Worm (Caenorhabditis elegans): ENCODE measurements around the gene mbf-1.

The mbf-1 gene

DNA sequence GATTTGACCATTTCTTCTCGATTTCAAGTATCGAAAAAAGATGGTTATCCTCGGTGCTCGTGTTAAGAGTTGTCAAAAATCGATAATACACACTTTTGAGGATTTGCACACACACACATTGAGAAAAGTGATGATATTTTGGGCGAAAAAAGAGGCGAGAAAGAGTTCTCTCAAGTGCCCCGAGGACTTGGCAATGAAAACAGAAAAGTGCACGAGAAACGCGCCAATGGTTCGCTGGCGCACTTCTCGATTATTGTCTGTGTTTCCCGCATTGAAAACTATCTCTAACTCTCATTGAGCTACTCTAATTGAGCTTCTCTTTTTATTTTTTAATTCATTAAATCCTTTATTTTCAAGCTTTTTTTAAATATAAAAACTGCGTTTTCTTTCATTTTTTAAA, 46.5 kb downstream of the mbf-1 start (continued):
- TF ChIP-seq alr-1 (tag; optimal IDR thresholded peaks at IDR 0.05; ENCODE audit: borderline replicate concordance) (no peak), nhr-90 (tag; optimal IDR thresholded peaks at IDR 0.05; ENCODE audit: poor library complexity) (peak; percentile 44), sptf-1 (tag; optimal IDR thresholded peaks at IDR 0.05) (no peak), nhr-84 (tag; optimal IDR thresholded peaks at IDR 0.05) (no peak), nhr-11 (tag; optimal IDR thresholded peaks at IDR 0.05) (no peak), F16B12.6 (tag; optimal IDR thresholded peaks at IDR 0.05) (peak; percentile 38), lin-14 (GFP tag; optimal IDR thresholded peaks at IDR 0.05) (peak; percentile 91), grh-1 (GFP tag; IDR thresholded peaks at IDR 0.05) (no peak), dsc-1 (tag; optimal IDR thresholded peaks at IDR 0.05) (peak; percentile 74), aha-1 (tag; optimal IDR thresholded peaks at IDR 0.05) (peak; percentile 20), ces-1 (GFP tag; optimal IDR thresholded peaks at IDR 0.05) (no peak), nhr-20 (tag; optimal IDR thresholded peaks at IDR 0.05) (peak; percentile 73), snpc-4 (tag; optimal IDR thresholded peaks at IDR 0.05) (peak; percentile 67), mef-2 (tag; optimal IDR thresholded peaks at IDR 0.05) (peak; percentile 13), egl-13 (tag; optimal IDR thresholded peaks at IDR 0.05) (peak; percentile 42), blmp-1 (tag; optimal IDR thresholded peaks at IDR 0.05) (no peak), nhr-19 (GFP tag; conservative IDR thresholded peaks at IDR 0.05) (peak; percentile 76), fkh-10 (GFP tag; optimal IDR thresholded peaks at IDR 0.05) (peak; percentile 57), xbp-1 (tag; optimal IDR thresholded peaks at IDR 0.05) (peak; percentile 65), elt-2 (tag; optimal IDR thresholded peaks at IDR 0.05) (no peak), nhr-237 (tag; optimal IDR thresholded peaks at IDR 0.05) (peak; percentile 19), hpl-2 (GFP tag; optimal IDR thresholded peaks at IDR 0.05) (no peak), ceh-90 (tag; optimal IDR thresholded peaks at IDR 0.05) (no peak), hlh-17 (GFP tag; optimal IDR thresholded peaks at IDR 0.05; ENCODE audit: borderline replicate concordance) (no peak), skn-1 (tag; optimal IDR thresholded peaks at IDR 0.05) (peak; percentile 65), nhr-47 (tag; optimal IDR thresholded peaks at IDR 0.05) (peak; percentile 80), ets-5 (GFP tag; IDR thresholded peaks at IDR 0.05) (no peak), vab-15 (tag; optimal IDR thresholded peaks at IDR 0.05) (no peak), jun-1 (tag; optimal IDR thresholded peaks at IDR 0.05) (peak; percentile 45), pag-3 (tag; optimal IDR thresholded peaks at IDR 0.05; ENCODE audit: borderline replicate concordance, insufficient read depth) (peak; percentile 59), sox-4 (tag; optimal IDR thresholded peaks at IDR 0.05) (no peak), lir-3 (tag; optimal IDR thresholded peaks at IDR 0.05; ENCODE audit: poor library complexity) (no peak), nhr-76 (tag; optimal IDR thresholded peaks at IDR 0.05) (no peak), nhr-28 (tag; optimal IDR thresholded peaks at IDR 0.05) (no peak), unc-30 (tag; optimal IDR thresholded peaks at IDR 0.05) (no peak), nhr-71 (tag; optimal IDR thresholded peaks at IDR 0.05) (peak; percentile 86), pqm-1 (tag; optimal IDR thresholded peaks at IDR 0.05) (no peak), ceh-88 (GFP tag; IDR thresholded peaks at IDR 0.05) (no peak), ceh-63 (GFP tag; optimal IDR thresholded peaks at IDR 0.05) (no peak), nhr-12 (tag; optimal IDR thresholded peaks at IDR 0.05) (no peak), snu-23 (GFP tag; optimal IDR thresholded peaks at IDR 0.05) (peak; percentile 79), fkh-8 (tag; optimal IDR thresholded peaks at IDR 0.05) (peak; percentile 44), swsn-7 (tag; optimal IDR thresholded peaks at IDR 0.05) (peak; percentile 78), sup-37 (GFP tag; optimal IDR thresholded peaks at IDR 0.05) (peak; percentile 17), lin-39 (tag; optimal IDR thresholded peaks at IDR 0.05) (no peak)

Data from whole organism, L1 larva.